Fruit fly (Drosophila melanogaster) whole organism, embryonic: ENCODE results near the gene CG13465.

ENCODE experiments used
- Abd-B ChIP-seq: fragments of 200-800 bp; sonication (Bioruptor generic); optimal IDR thresholded peaks from 2 replicates; lab custom pipeline; 2018; ENCODE audit warnings: missing biosample characterization, mild to moderate bottlenecking, missing genetic modification characterization, moderate library complexity
- Atf6 ChIP-seq: fragments of 200-800 bp; sonication (Bioruptor generic); IDR thresholded peaks from 2 replicates; pipeline ENCODE4 v1.3.6; 2022; ENCODE audit warnings: missing biosample characterization, missing genetic modification characterization
- CG10462 ChIP-seq: fragments of 200-800 bp; sonication (Bioruptor generic); optimal IDR thresholded peaks from 2 replicates; lab custom pipeline; 2016; ENCODE audit warnings: missing biosample characterization, missing genetic modification characterization
- CG12155 ChIP-seq: fragments of 200-800 bp; sonication (Bioruptor generic); optimal IDR thresholded peaks from 3 replicates; lab custom pipeline; 2016; ENCODE audit warnings: missing biosample characterization, missing genetic modification characterization
- CG12219 ChIP-seq: fragments of 200-800 bp; sonication (Bioruptor generic); optimal IDR thresholded peaks from 3 replicates; lab custom pipeline; 2018; ENCODE audit warnings: missing biosample characterization, mild to moderate bottlenecking, missing genetic modification characterization
- CG13287 ChIP-seq: fragments of 200-800 bp; sonication (Bioruptor generic); IDR thresholded peaks from 2 replicates; pipeline ENCODE4 v1.3.6; 2022; ENCODE audit warnings: missing biosample characterization, missing genetic modification characterization; ENCODE audit not compliant: partially characterized antibody
- CG17912 ChIP-seq: fragments of 200-800 bp; sonication (Bioruptor generic); optimal IDR thresholded peaks from 2 replicates; lab custom pipeline; 2018; ENCODE audit warnings: missing biosample characterization, mild to moderate bottlenecking, missing genetic modification characterization
- CG2199 ChIP-seq: fragments of 200-800 bp; sonication (Bioruptor generic); IDR thresholded peaks from 3 replicates; pipeline ENCODE4 v1.3.6; 2022; ENCODE audit warnings: missing biosample characterization, missing genetic modification characterization
- CG2712 ChIP-seq: fragments of 200-800 bp; optimal IDR thresholded peaks from 3 replicates; lab custom pipeline; 2019; ENCODE audit warnings: missing biosample characterization, mild to moderate bottlenecking, missing genetic modification characterization, moderate library complexity
- CG30431 ChIP-seq: fragments of 200-800 bp; sonication (Bioruptor generic); optimal IDR thresholded peaks from 2 replicates; lab custom pipeline; 2017; ENCODE audit warnings: missing biosample characterization, missing genetic modification characterization
- CG32532 ChIP-seq: fragments of 200-800 bp; sonication (Bioruptor generic); IDR thresholded peaks from 2 replicates; pipeline ENCODE4 v1.3.6; 2022; ENCODE audit warnings: missing biosample characterization, missing genetic modification characterization
- CG3726 ChIP-seq: fragments of 200-800 bp; sonication (Bioruptor generic); IDR thresholded peaks from 3 replicates; pipeline ENCODE4, ENCODE4 v1.3.6; 2022; ENCODE audit warnings: missing biosample characterization, missing genetic modification characterization
- CG3838 ChIP-seq: fragments of 200-800 bp; sonication (Bioruptor generic); optimal IDR thresholded peaks from 3 replicates; lab custom pipeline; 2016; ENCODE audit warnings: missing biosample characterization, missing genetic modification characterization
- CG42726 ChIP-seq: fragments of 200-800 bp; sonication (Bioruptor generic); IDR thresholded peaks from 2 replicates; pipeline ENCODE4 v1.3.6; 2022; ENCODE audit warnings: missing biosample characterization, missing genetic modification characterization; ENCODE audit not compliant: partially characterized antibody
- CG43689 ChIP-seq: fragments of 200-800 bp; sonication (Bioruptor generic); IDR thresholded peaks from 2 replicates; pipeline ENCODE4 v1.3.6; 2022; ENCODE audit warnings: missing biosample characterization, missing genetic modification characterization
- CG4424 ChIP-seq: fragments of 200-800 bp; sonication (Bioruptor generic); optimal IDR thresholded peaks from 3 replicates; lab custom pipeline; 2016; ENCODE audit warnings: missing biosample characterization, missing genetic modification characterization
- CG6813 ChIP-seq: fragments of 200-800 bp; sonication (Bioruptor generic); optimal IDR thresholded peaks from 2 replicates; lab custom pipeline; 2017; ENCODE audit warnings: missing biosample characterization, missing genetic modification characterization, mild to moderate bottlenecking, moderate library complexity, missing genetic modification reagents
- CG7556 ChIP-seq: fragments of 200-800 bp; sonication (Bioruptor generic); optimal IDR thresholded peaks from 2 replicates; lab custom pipeline; 2017; ENCODE audit warnings: missing biosample characterization, mild to moderate bottlenecking, missing genetic modification characterization
- CG7987 ChIP-seq: fragments of 200-800 bp; sonication (Bioruptor generic); optimal IDR thresholded peaks from 2 replicates; lab custom pipeline; 2018; ENCODE audit warnings: missing biosample characterization, mild to moderate bottlenecking, missing genetic modification characterization, moderate library complexity
- CG8281 ChIP-seq: fragments of 200-800 bp; sonication (Bioruptor generic); optimal IDR thresholded peaks from 2 replicates; lab custom pipeline; 2018; ENCODE audit warnings: missing biosample characterization, mild to moderate bottlenecking, missing genetic modification characterization, moderate library complexity
- CG8765 ChIP-seq: fragments of 200-800 bp; sonication (Bioruptor generic); IDR thresholded peaks from 2 replicates; pipeline ENCODE4 v1.3.6; 2022; ENCODE audit warnings: missing biosample characterization, missing genetic modification characterization
- Camta ChIP-seq: fragments of 200-800 bp; sonication (Bioruptor generic); optimal IDR thresholded peaks from 2 replicates; lab custom pipeline; 2016; ENCODE audit warnings: missing biosample characterization, missing genetic modification characterization
- CkIIα-i1 ChIP-seq: fragments of 200-800 bp; sonication (Bioruptor generic); IDR thresholded peaks from 2 replicates; pipeline ENCODE4 v1.3.6; 2022; ENCODE audit warnings: missing biosample characterization, missing genetic modification characterization
- CoRest ChIP-seq: fragments of 200-800 bp; sonication (Bioruptor generic); optimal IDR thresholded peaks from 3 replicates; lab custom pipeline; 2018; ENCODE audit warnings: missing biosample characterization, mild to moderate bottlenecking, missing genetic modification characterization, moderate library complexity
- E2f1 ChIP-seq: fragments of 200-800 bp; sonication (Bioruptor generic); IDR thresholded peaks from 2 replicates; pipeline ENCODE4 v1.3.6; 2022; ENCODE audit warnings: missing biosample characterization, missing genetic modification characterization
- HLH54F ChIP-seq: fragments of 200-800 bp; sonication (Bioruptor generic); optimal IDR thresholded peaks from 3 replicates; lab custom pipeline; 2016; ENCODE audit warnings: missing biosample characterization, missing genetic modification characterization
- HmgD ChIP-seq: fragments of 200-800 bp; sonication (Bioruptor generic); optimal IDR thresholded peaks from 3 replicates; lab custom pipeline; 2016; ENCODE audit warnings: missing biosample characterization, missing genetic modification characterization
- HmgZ ChIP-seq: fragments of 200-800 bp; sonication (Bioruptor generic); optimal IDR thresholded peaks from 2 replicates; lab custom pipeline; 2018; ENCODE audit warnings: missing biosample characterization, mild to moderate bottlenecking, missing genetic modification characterization
- Hr39 ChIP-seq: fragments of >200 bp; optimal IDR thresholded peaks from 2 replicates; lab custom pipeline; 2017
- MTF-1 ChIP-seq: fragments of 200-800 bp; sonication (Bioruptor generic); optimal IDR thresholded peaks from 2 replicates; lab custom pipeline; 2018; ENCODE audit warnings: missing biosample characterization, mild to moderate bottlenecking, missing genetic modification characterization, borderline replicate concordance
- NFAT ChIP-seq: fragments of 200-800 bp; sonication (Bioruptor generic); IDR thresholded peaks from 2 replicates; pipeline ENCODE4 v1.3.6; 2022; ENCODE audit warnings: missing biosample characterization, missing genetic modification characterization
- NfI ChIP-seq: fragments of 200-800 bp; sonication (Bioruptor generic); optimal IDR thresholded peaks from 3 replicates; lab custom pipeline; 2018; ENCODE audit warnings: missing biosample characterization, mild to moderate bottlenecking, missing genetic modification characterization, moderate library complexity
- Pdp1 ChIP-seq, 2 experiments: fragments of 200-800 bp; sonication (Bioruptor generic); optimal IDR thresholded peaks; 3 replicates each; lab custom pipeline; 2016; ENCODE audit warnings: missing biosample characterization in 2 of 2, missing genetic modification characterization in 2 of 2, mild to moderate bottlenecking in 1 of 2, moderate library complexity in 1 of 2
- Poxn ChIP-seq: fragments of 200-800 bp; sonication (Bioruptor generic); IDR thresholded peaks from 2 replicates; pipeline ENCODE4 v1.3.6; 2022; ENCODE audit warnings: missing biosample characterization, missing genetic modification characterization
- Ptx1 ChIP-seq: fragments of 200-800 bp; sonication (Bioruptor generic); IDR thresholded peaks from 2 replicates; pipeline ENCODE4 v1.3.6; 2022; ENCODE audit warnings: missing biosample characterization, missing genetic modification characterization
- Side ChIP-seq: fragments of 200-800 bp; sonication (Bioruptor generic); optimal IDR thresholded peaks from 2 replicates; lab custom pipeline; 2016; ENCODE audit warnings: missing biosample characterization, missing genetic modification characterization
- Xbp1 ChIP-seq: fragments of 200-800 bp; sonication (Bioruptor generic); optimal IDR thresholded peaks from 3 replicates; lab custom pipeline; 2016; ENCODE audit warnings: missing biosample characterization, mild to moderate bottlenecking, missing genetic modification characterization
- ato ChIP-seq: fragments of 200-800 bp; sonication (Bioruptor generic); IDR thresholded peaks from 2 replicates; pipeline ENCODE4 v1.3.6; 2022; ENCODE audit warnings: missing biosample characterization, missing genetic modification characterization; ENCODE audit not compliant: partially characterized antibody
- bab2 ChIP-seq: fragments of 200-800 bp; sonication (Bioruptor generic); optimal IDR thresholded peaks from 2 replicates; lab custom pipeline; 2016; ENCODE audit warnings: missing biosample characterization, missing genetic modification characterization
- bcd ChIP-seq: fragments of 200-800 bp; sonication (Bioruptor generic); optimal IDR thresholded peaks from 2 replicates; lab custom pipeline; 2017; ENCODE audit warnings: missing biosample characterization, mild to moderate bottlenecking, missing genetic modification characterization
- esg ChIP-seq: fragments of 200-800 bp; sonication (Bioruptor generic); conservative IDR thresholded peaks from 2 replicates; pipeline ENCODE4 v1.3.6; 2022; ENCODE audit warnings: missing biosample characterization, missing genetic modification characterization
- exex ChIP-seq: fragments of 200-800 bp; sonication (Bioruptor generic); optimal IDR thresholded peaks from 4 replicates; lab custom pipeline; 2018; ENCODE audit warnings: missing biosample characterization, mild to moderate bottlenecking, missing genetic modification characterization, moderate library complexity
- fru ChIP-seq: fragments of >200 bp; optimal IDR thresholded peaks from 2 replicates; lab custom pipeline; 2017
- lmd ChIP-seq: fragments of 200-800 bp; sonication (Bioruptor generic); IDR thresholded peaks from 2 replicates; pipeline ENCODE4 v1.3.6; 2022; ENCODE audit warnings: missing biosample characterization, missing genetic modification characterization
- nau ChIP-seq: fragments of 200-800 bp; sonication (Bioruptor generic); optimal IDR thresholded peaks from 3 replicates; lab custom pipeline; 2017; ENCODE audit warnings: missing biosample characterization, mild to moderate bottlenecking, missing genetic modification characterization, missing genetic modification reagents
- nmo ChIP-seq: fragments of 200-800 bp; sonication (Bioruptor generic); optimal IDR thresholded peaks from 2 replicates; lab custom pipeline; 2018; ENCODE audit warnings: missing biosample characterization, mild to moderate bottlenecking, missing genetic modification characterization, moderate library complexity
- odd ChIP-seq: fragments of 200-800 bp; sonication (Bioruptor generic); optimal IDR thresholded peaks from 2 replicates; lab custom pipeline; 2017; ENCODE audit warnings: missing biosample characterization, mild to moderate bottlenecking, missing genetic modification characterization
- ro ChIP-seq: fragments of 200-800 bp; sonication (Bioruptor generic); IDR thresholded peaks from 2 replicates; pipeline ENCODE4 v1.3.6; 2022; ENCODE audit warnings: missing biosample characterization, missing genetic modification characterization
- slbo ChIP-seq: fragments of 200-800 bp; sonication (Bioruptor generic); IDR thresholded peaks from 2 replicates; pipeline ENCODE4 v1.3.6; 2022; ENCODE audit warnings: missing biosample characterization, missing genetic modification characterization

The CG13465 gene

dm6 chr3L:14977536-14978495 lies 33.7 kb upstream of the CG13465 start (continued):
- TF ChIP-seq CG3726 (GFP tag; lab: Robert Waterston, UW), result no peak
- no peak for TF ChIP-seq fru
- peak; percentile 32 for TF ChIP-seq CG8281 (tag; lab: Kevin White, UChicago)
- peak; percentile 49 for TF ChIP-seq Ptx1 (GFP tag; lab: Robert Waterston, UW)
- no peak for TF ChIP-seq HLH54F
- peak; percentile 37; the same call in 1 of the 2 replicates for TF ChIP-seq CG42726 (GFP tag; lab: Robert Waterston, UW)
- TF ChIP-seq lmd (GFP tag; lab: Robert Waterston, UW), result peak; percentile 49; the same call in 1 of the 2 replicates
- no peak for TF ChIP-seq ro (GFP tag; lab: Robert Waterston, UW)
- peak; percentile 20 for TF ChIP-seq NfI
- TF ChIP-seq CG17912 (GFP tag; lab: Kevin White, UChicago), result peak; percentile 17
- TF ChIP-seq NFAT (GFP tag; lab: Robert Waterston, UW), result no peak
- peak; percentile 49 for TF ChIP-seq CG6813 (GFP tag; lab: Kevin White, UChicago)
- no peak for TF ChIP-seq HmgD (GFP tag; lab: Kevin White, UChicago)
- no peak for TF ChIP-seq Hr39 (lab: Kevin White, UChicago)
- no peak for TF ChIP-seq CG8765 (GFP tag; lab: Robert Waterston, UW)
- peak in 1 of 2 experiments; percentile 48 for TF ChIP-seq Pdp1 (GFP tag; optimal IDR thresholded peaks at IDR 0.05; lab: Kevin White, UChicago)
- no peak; the same call in 1 of the 2 replicates for TF ChIP-seq CG32532 (GFP tag; lab: Robert Waterston, UW)
- peak; percentile 73 for TF ChIP-seq nmo (GFP tag; lab: Kevin White, UChicago)
- TF ChIP-seq CG7556 (GFP tag; lab: Kevin White, UChicago), result peak; percentile 71
- no peak for TF ChIP-seq Poxn
- peak; percentile 59 for TF ChIP-seq odd (GFP tag; lab: Kevin White, UChicago)
- TF ChIP-seq CG7987 (GFP tag; lab: Kevin White, UChicago), result no peak
- TF ChIP-seq Side (GFP tag; lab: Kevin White, UChicago), result no peak
- peak; percentile 59 for TF ChIP-seq Abd-B (GFP tag; lab: Kevin White, UChicago)
- no peak for TF ChIP-seq E2f1 (GFP tag; lab: Robert Waterston, UW)
- TF ChIP-seq slbo (GFP tag; lab: Robert Waterston, UW), result no peak
- TF ChIP-seq CG10462 (GFP tag; lab: Kevin White, UChicago), result peak; percentile 27
- TF ChIP-seq CG30431, result peak; percentile 36
- no peak for TF ChIP-seq CG12155 (GFP tag; lab: Kevin White, UChicago)
- TF ChIP-seq exex (tag; lab: Kevin White, UChicago), result peak; percentile 4
- TF ChIP-seq HmgZ (tag; lab: Kevin White, UChicago), result peak; percentile 33
- TF ChIP-seq CG3838, result no peak
- TF ChIP-seq CoRest (tag; lab: Kevin White, UChicago), result peak; percentile 71
- TF ChIP-seq Camta, result no peak
- no peak; the same call in none of the 2 replicates for TF ChIP-seq CG13287
- TF ChIP-seq MTF-1 (GFP tag; lab: Kevin White, UChicago), result peak; percentile 38
- TF ChIP-seq CG2712, result peak; percentile 62
- peak; percentile 74 for TF ChIP-seq CG4424 (GFP tag; lab: Kevin White, UChicago)
- no peak for TF ChIP-seq CG43689 (GFP tag; lab: Robert Waterston, UW)
- TF ChIP-seq Xbp1 (GFP tag; lab: Kevin White, UChicago), result peak; percentile 25
- TF ChIP-seq bcd (GFP tag; lab: Kevin White, UChicago), result no peak
- no peak for TF ChIP-seq CkIIα-i1
- peak; percentile 33 for TF ChIP-seq CG12219 (GFP tag; lab: Kevin White, UChicago)
- peak; percentile 56; the same call in 1 of the 3 replicates for TF ChIP-seq CG2199 (GFP tag; lab: Robert Waterston, UW)
- TF ChIP-seq ato (GFP tag; lab: Robert Waterston, UW), result peak; percentile 38; the same call in 1 of the 2 replicates
- TF ChIP-seq bab2 (GFP tag; lab: Kevin White, UChicago), result no peak
- no peak for TF ChIP-seq esg (GFP tag; lab: Robert Waterston, UW)
- TF ChIP-seq nau, result peak; percentile 50
- 0 out of 2 replicates have a peak, but pooled peaks have one; percentile 8 for TF ChIP-seq Atf6
